Fruit fly (Drosophila melanogaster): ENCODE results near the gene Adck5.

Adck5 gene

dm6 chr3L:11169299-11170181 lies at the start of gene Adck5, which contains the start of gene wls:
Gene Adck5 (plus strand): TSS chr3L:11169817.
Gene wls (minus strand): TSS chr3L:11169625.
- TF ChIP-seq CG14711 (tag; optimal IDR thresholded peaks at IDR 0.05): peak; percentile 20
- TF ChIP-seq toe (GFP tag; optimal IDR thresholded peaks at IDR 0.05): peak; percentile 52
- peak; percentile 49 for TF ChIP-seq CG33017 (tag; optimal IDR thresholded peaks at IDR 0.05)
- TF ChIP-seq Mnt (GFP tag; optimal IDR thresholded peaks at IDR 0.05): peak; percentile 24
- TF ChIP-seq bab1 (GFP tag; optimal IDR thresholded peaks at IDR 0.05): peak; percentile 90
- TF ChIP-seq CG7045 (GFP tag; optimal IDR thresholded peaks at IDR 0.05): peak; percentile 59
- no peak for TF ChIP-seq cic (GFP tag; optimal IDR thresholded peaks at IDR 0.05)
- TF ChIP-seq cnc (optimal IDR thresholded peaks at IDR 0.05): no peak
- TF ChIP-seq kay (GFP tag; ENCODE audit: borderline replicate concordance): no peak
- TF ChIP-seq tj (GFP tag; optimal IDR thresholded peaks at IDR 0.05): peak; percentile 35
- peak; percentile 43 for TF ChIP-seq pad (GFP tag; optimal IDR thresholded peaks at IDR 0.05)
- peak; percentile 48 for TF ChIP-seq CG5204 (GFP tag; optimal IDR thresholded peaks at IDR 0.05)
- peak; percentile 67 for TF ChIP-seq CG12768 (GFP tag; optimal IDR thresholded peaks at IDR 0.05)
- peak; percentile 47 for TF ChIP-seq CG1620 (GFP tag; optimal IDR thresholded peaks at IDR 0.05)
- no peak for TF ChIP-seq Clk (GFP tag; optimal IDR thresholded peaks at IDR 0.05)
- peak; percentile 38 for TF ChIP-seq Crg-1 (GFP tag; optimal IDR thresholded peaks at IDR 0.05)
- TF ChIP-seq CG7101 (tag; optimal IDR thresholded peaks at IDR 0.05): peak; percentile 57
- TF ChIP-seq Hr96 (GFP tag; optimal IDR thresholded peaks at IDR 0.05): peak; percentile 46
- peak; percentile 31 for TF ChIP-seq ovo (GFP tag; optimal IDR thresholded peaks at IDR 0.05)
- TF ChIP-seq CG11617 (GFP tag; optimal IDR thresholded peaks at IDR 0.05): peak; percentile 77

dm6 chr3L:11119901-11120418 lies 49.7 kb upstream of the Adck5 start:
- TF ChIP-seq ovo (GFP tag; optimal IDR thresholded peaks at IDR 0.05) (peak; percentile 47), CG1620 (GFP tag; optimal IDR thresholded peaks at IDR 0.05) (no peak)

dm6 chr3L:11120419-11120958 lies 49.1 kb upstream of the Adck5 start, which contains the start of the genes FoxK and mRpL2:
Gene FoxK (minus strand): TSS chr3L:11120783.
Gene mRpL2 (plus strand): TSS chr3L:11120847.
- TF ChIP-seq Mnt (GFP tag; optimal IDR thresholded peaks at IDR 0.05) (peak; percentile 91), CG7101 (tag; optimal IDR thresholded peaks at IDR 0.05) (peak; percentile 7), CG11617 (GFP tag; optimal IDR thresholded peaks at IDR 0.05) (peak; percentile 89), Clk (GFP tag; optimal IDR thresholded peaks at IDR 0.05) (peak; percentile 7), Crg-1 (GFP tag; optimal IDR thresholded peaks at IDR 0.05) (peak; percentile 15), tj (GFP tag; optimal IDR thresholded peaks at IDR 0.05) (peak; percentile 88), CG12768 (GFP tag; optimal IDR thresholded peaks at IDR 0.05) (peak; percentile 85), bab1 (GFP tag; optimal IDR thresholded peaks at IDR 0.05) (peak; percentile 31), CG7045 (GFP tag; optimal IDR thresholded peaks at IDR 0.05) (peak; percentile 71), CG5204 (GFP tag; optimal IDR thresholded peaks at IDR 0.05) (no peak), CG33017 (tag; optimal IDR thresholded peaks at IDR 0.05) (peak; percentile 72), kay (GFP tag; ENCODE audit: borderline replicate concordance) (peak; percentile 98), Hr96 (GFP tag; optimal IDR thresholded peaks at IDR 0.05) (peak; percentile 57), pad (GFP tag; optimal IDR thresholded peaks at IDR 0.05) (no peak), CG1620 (GFP tag; optimal IDR thresholded peaks at IDR 0.05) (peak; percentile 64), CG14711 (tag; optimal IDR thresholded peaks at IDR 0.05) (peak; percentile 51), ovo (GFP tag; optimal IDR thresholded peaks at IDR 0.05) (peak; percentile 9), toe (GFP tag; optimal IDR thresholded peaks at IDR 0.05) (peak; percentile 58), cnc (optimal IDR thresholded peaks at IDR 0.05) (no peak), cic (GFP tag; optimal IDR thresholded peaks at IDR 0.05) (peak; percentile 93)

dm6 chr3L:11123088-11123487 lies 46.5 kb upstream of the Adck5 start, which contains the start of the genes Ufd1 and NaPi-III:
Gene Ufd1 (minus strand): TSS chr3L:11123216.
Gene NaPi-III (plus strand): TSS chr3L:11123348.
- TF ChIP-seq CG5204 (GFP tag; optimal IDR thresholded peaks at IDR 0.05): no peak
- no peak for TF ChIP-seq toe (GFP tag; optimal IDR thresholded peaks at IDR 0.05)
- peak; percentile 47 for TF ChIP-seq CG11617 (GFP tag; optimal IDR thresholded peaks at IDR 0.05)
- TF ChIP-seq tj (GFP tag; optimal IDR thresholded peaks at IDR 0.05): peak; percentile 26
- no peak for TF ChIP-seq kay (GFP tag; ENCODE audit: borderline replicate concordance)
- TF ChIP-seq Hr96 (GFP tag; optimal IDR thresholded peaks at IDR 0.05): peak; percentile 24
- TF ChIP-seq CG12768 (GFP tag; optimal IDR thresholded peaks at IDR 0.05): no peak
- peak in 1 of 2 experiments; percentile 21 for TF ChIP-seq cnc (optimal IDR thresholded peaks at IDR 0.05)
- TF ChIP-seq pad (GFP tag; optimal IDR thresholded peaks at IDR 0.05): no peak
- peak; percentile 51 for TF ChIP-seq CG1620 (GFP tag; optimal IDR thresholded peaks at IDR 0.05)
- no peak for TF ChIP-seq CG7045 (GFP tag; optimal IDR thresholded peaks at IDR 0.05)
- TF ChIP-seq Mnt (GFP tag; optimal IDR thresholded peaks at IDR 0.05): peak; percentile 73
- no peak for TF ChIP-seq CG33017 (tag; optimal IDR thresholded peaks at IDR 0.05)
- no peak for TF ChIP-seq ovo (GFP tag; optimal IDR thresholded peaks at IDR 0.05)
- TF ChIP-seq bab1 (GFP tag; optimal IDR thresholded peaks at IDR 0.05): peak; percentile 71
- no peak for TF ChIP-seq Crg-1 (GFP tag; optimal IDR thresholded peaks at IDR 0.05)
- TF ChIP-seq cic (GFP tag; optimal IDR thresholded peaks at IDR 0.05): peak; percentile 73
- peak; percentile 45 for TF ChIP-seq CG7101 (tag; optimal IDR thresholded peaks at IDR 0.05)
- TF ChIP-seq CG14711 (tag; optimal IDR thresholded peaks at IDR 0.05): no peak
- no peak for TF ChIP-seq Clk (GFP tag; optimal IDR thresholded peaks at IDR 0.05)
